Fruit fly (Drosophila melanogaster) whole organism, embryonic: ENCODE results near the gene Tnpo.

Experiments used
- B-H2 ChIP-seq: fragments of 200-800 bp; sonication (Bioruptor generic); optimal IDR thresholded peaks from 2 replicates; lab custom pipeline; 2018; ENCODE audit warnings: missing biosample characterization, mild to moderate bottlenecking, missing genetic modification characterization
- BEAF-32 ChIP-seq: fragments of 200-800 bp; sonication (Bioruptor generic); optimal IDR thresholded peaks from 3 replicates; lab custom pipeline; 2017; ENCODE audit warnings: missing biosample characterization, missing genetic modification characterization, mild to moderate bottlenecking, moderate library complexity, missing genetic modification reagents
- C15 ChIP-seq: fragments of 200-800 bp; sonication (Bioruptor generic); IDR thresholded peaks from 3 replicates; pipeline ENCODE4 v1.3.6; 2022; ENCODE audit warnings: missing biosample characterization, missing genetic modification characterization
- CG11398 ChIP-seq: fragments of 200-800 bp; sonication (Bioruptor generic); optimal IDR thresholded peaks from 2 replicates; lab custom pipeline; 2016; ENCODE audit warnings: missing biosample characterization, missing genetic modification characterization
- CG11695 ChIP-seq: fragments of 200-800 bp; sonication (Bioruptor generic); IDR thresholded peaks from 3 replicates; pipeline ENCODE4 v1.3.6; 2022; ENCODE audit warnings: missing biosample characterization, missing genetic modification characterization
- CG12391 ChIP-seq: fragments of 200-800 bp; sonication (Bioruptor generic); optimal IDR thresholded peaks from 3 replicates; lab custom pipeline; 2018; ENCODE audit warnings: missing biosample characterization, mild to moderate bottlenecking, missing genetic modification characterization, moderate library complexity
- CG13775 ChIP-seq: fragments of 200-800 bp; sonication (Bioruptor generic); optimal IDR thresholded peaks from 3 replicates; lab custom pipeline; 2017; ENCODE audit warnings: missing biosample characterization, mild to moderate bottlenecking, missing genetic modification characterization
- CG15479 ChIP-seq: fragments of 200-800 bp; sonication (Bioruptor generic); optimal IDR thresholded peaks from 3 replicates; lab custom pipeline; 2019; ENCODE audit warnings: missing biosample characterization, mild to moderate bottlenecking, missing genetic modification characterization, moderate library complexity
- CG17361 ChIP-seq: fragments of 200-800 bp; sonication (Bioruptor generic); IDR thresholded peaks from 3 replicates; pipeline ENCODE4 v1.3.6; 2022; ENCODE audit warnings: missing biosample characterization, missing genetic modification characterization
- CG2116 ChIP-seq: fragments of 200-800 bp; sonication (Bioruptor generic); optimal IDR thresholded peaks from 3 replicates; lab custom pipeline; 2018; ENCODE audit warnings: missing biosample characterization, mild to moderate bottlenecking, missing genetic modification characterization
- CG30403 ChIP-seq: fragments of 200-800 bp; sonication (Bioruptor generic); optimal IDR thresholded peaks from 3 replicates; lab custom pipeline; 2016; ENCODE audit warnings: missing biosample characterization, missing genetic modification characterization
- CG31388 ChIP-seq: fragments of 200-800 bp; sonication (Bioruptor generic); optimal IDR thresholded peaks from 2 replicates; lab custom pipeline; 2016; ENCODE audit warnings: missing biosample characterization, missing genetic modification characterization
- CG32772 ChIP-seq: fragments of 200-800 bp; sonication (Bioruptor generic); IDR thresholded peaks from 2 replicates; pipeline ENCODE4 v1.3.6; 2022; ENCODE audit warnings: missing biosample characterization, missing genetic modification characterization
- CG4424 ChIP-seq: fragments of 200-800 bp; sonication (Bioruptor generic); optimal IDR thresholded peaks from 3 replicates; lab custom pipeline; 2016; ENCODE audit warnings: missing biosample characterization, missing genetic modification characterization
- CG6175 ChIP-seq: fragments of 200-800 bp; sonication (Bioruptor generic); IDR thresholded peaks from 3 replicates; pipeline ENCODE4 v1.3.6; 2022; ENCODE audit warnings: missing biosample characterization, missing genetic modification characterization
- CG6854 ChIP-seq: fragments of 200-800 bp; sonication (Bioruptor generic); optimal IDR thresholded peaks from 3 replicates; lab custom pipeline; 2017; ENCODE audit warnings: missing biosample characterization, mild to moderate bottlenecking, missing genetic modification characterization
- CG7556 ChIP-seq: fragments of 200-800 bp; sonication (Bioruptor generic); optimal IDR thresholded peaks from 2 replicates; lab custom pipeline; 2017; ENCODE audit warnings: missing biosample characterization, mild to moderate bottlenecking, missing genetic modification characterization
- CG9932 ChIP-seq: fragments of 200-800 bp; sonication (Bioruptor generic); IDR thresholded peaks from 2 replicates; pipeline ENCODE4 v1.3.6; 2022; ENCODE audit warnings: missing biosample characterization, missing genetic modification characterization
- E2f2 ChIP-seq: fragments of 200-800 bp; sonication (Bioruptor generic); IDR thresholded peaks from 2 replicates; pipeline ENCODE4 v1.3.6; 2022; ENCODE audit warnings: missing biosample characterization, missing genetic modification characterization
- ERR ChIP-seq: fragments of 200-800 bp; sonication (Bioruptor generic); optimal IDR thresholded peaks from 2 replicates; lab custom pipeline; 2016; ENCODE audit warnings: missing biosample characterization, missing genetic modification characterization
- Hmr ChIP-seq: fragments of 200-800 bp; sonication (Bioruptor generic); optimal IDR thresholded peaks from 3 replicates; lab custom pipeline; 2017; ENCODE audit warnings: mild to moderate bottlenecking, missing biosample characterization, missing genetic modification reagents, missing genetic modification characterization
- Hr78 ChIP-seq, 2 experiments: fragments of 200-800 bp in 1 of 2; fragments of >200 bp in 1 of 2; sonication (Bioruptor generic) in 1 of 2; optimal IDR thresholded peaks; 2 replicates each; lab custom pipeline; 2017 to 2019; ENCODE audit warnings: missing biosample characterization in 2 of 2, missing genetic modification characterization in 2 of 2, mild to moderate bottlenecking in 1 of 2, moderate library complexity in 1 of 2
- Hsf ChIP-seq: fragments of 200-800 bp; sonication (Bioruptor generic); optimal IDR thresholded peaks from 3 replicates; lab custom pipeline; 2016; ENCODE audit warnings: missing biosample characterization, missing genetic modification characterization
- Lim3 ChIP-seq: fragments of 200-800 bp; sonication (Bioruptor generic); IDR thresholded peaks from 2 replicates; pipeline ENCODE4 v1.3.6; 2022; ENCODE audit warnings: missing biosample characterization, missing genetic modification characterization
- MBD-R2 ChIP-seq: fragments of 200-800 bp; sonication (Bioruptor generic); IDR thresholded peaks from 2 replicates; pipeline ENCODE4 v1.3.6; 2022; ENCODE audit warnings: missing biosample characterization, missing genetic modification characterization
- Nf-YB ChIP-seq: fragments of 200-800 bp; sonication (Bioruptor generic); optimal IDR thresholded peaks from 3 replicates; lab custom pipeline; 2019; ENCODE audit warnings: missing biosample characterization, mild to moderate bottlenecking, missing genetic modification characterization, moderate library complexity
- Rx ChIP-seq: fragments of 200-800 bp; sonication (Bioruptor generic); IDR thresholded peaks from 2 replicates; pipeline ENCODE4 v1.3.6; 2022; ENCODE audit warnings: missing biosample characterization, missing genetic modification characterization
- Six4 ChIP-seq: fragments of 200-800 bp; sonication (Bioruptor generic); optimal IDR thresholded peaks from 2 replicates; lab custom pipeline; 2016; ENCODE audit warnings: missing biosample characterization, missing genetic modification characterization
- Usf ChIP-seq: fragments of 200-800 bp; sonication (Bioruptor generic); optimal IDR thresholded peaks from 2 replicates; lab custom pipeline; 2017; ENCODE audit warnings: missing genotype, missing biosample characterization, missing genetic modification characterization
- al ChIP-seq: fragments of 200-800 bp; sonication (Bioruptor generic); IDR thresholded peaks from 2 replicates; pipeline ENCODE4 v1.3.6; 2022; ENCODE audit warnings: missing biosample characterization, missing genetic modification characterization
- amos ChIP-seq: fragments of 200-800 bp; sonication (Bioruptor generic); IDR thresholded peaks from 2 replicates; pipeline ENCODE4 v1.3.6; 2022; ENCODE audit warnings: missing biosample characterization, missing genetic modification characterization; ENCODE audit not compliant: partially characterized antibody
- croc ChIP-seq: fragments of 200-800 bp; sonication (Bioruptor generic); conservative IDR thresholded peaks from 3 replicates; pipeline ENCODE4 v1.3.6; 2022; ENCODE audit warnings: missing biosample characterization, missing genetic modification characterization
- dimm ChIP-seq: fragments of 200-800 bp; sonication (Bioruptor generic); IDR thresholded peaks from 2 replicates; pipeline ENCODE4 v1.3.6; 2022; ENCODE audit warnings: missing biosample characterization, missing genetic modification characterization
- emc ChIP-seq: fragments of 200-800 bp; sonication (Bioruptor generic); optimal IDR thresholded peaks from 2 replicates; lab custom pipeline; 2016; ENCODE audit warnings: missing biosample characterization, missing genetic modification characterization
- en ChIP-seq: fragments of 200-800 bp; sonication (Bioruptor generic); optimal IDR thresholded peaks from 2 replicates; lab custom pipeline; 2016; ENCODE audit warnings: missing biosample characterization, missing genetic modification characterization
- fru ChIP-seq: fragments of >200 bp; optimal IDR thresholded peaks from 2 replicates; lab custom pipeline; 2017
- ftz-f1 ChIP-seq: fragments of 200-800 bp; sonication (Bioruptor generic); optimal IDR thresholded peaks from 2 replicates; lab custom pipeline; 2016; ENCODE audit warnings: missing biosample characterization, missing genetic modification characterization
- gro ChIP-seq: fragments of 200-800 bp; sonication (Bioruptor generic); optimal IDR thresholded peaks from 2 replicates; lab custom pipeline; 2016; ENCODE audit warnings: missing biosample characterization, missing genetic modification characterization
- hbn ChIP-seq: fragments of 200-800 bp; sonication (Bioruptor generic); IDR thresholded peaks from 2 replicates; pipeline ENCODE4 v1.3.6; 2022; ENCODE audit warnings: missing biosample characterization, missing genetic modification characterization; ENCODE audit not compliant: partially characterized antibody
- inv ChIP-seq: fragments of 200-800 bp; sonication (Bioruptor generic); IDR thresholded peaks from 2 replicates; pipeline ENCODE4 v1.3.6; 2022; ENCODE audit warnings: missing biosample characterization, missing genetic modification characterization; ENCODE audit not compliant: partially characterized antibody
- mld ChIP-seq: fragments of 200-800 bp; sonication (Bioruptor generic); IDR thresholded peaks from 3 replicates; pipeline ENCODE4 v1.3.6; 2022; ENCODE audit warnings: missing biosample characterization, missing genetic modification characterization; ENCODE audit not compliant: partially characterized antibody
- nom ChIP-seq: fragments of 200-800 bp; sonication (Bioruptor generic); optimal IDR thresholded peaks from 2 replicates; lab custom pipeline; 2017; ENCODE audit warnings: missing biosample characterization, missing genetic modification characterization, mild to moderate bottlenecking, moderate library complexity, missing genetic modification reagents
- org-1 ChIP-seq: fragments of 200-800 bp; sonication (Bioruptor generic); optimal IDR thresholded peaks from 2 replicates; lab custom pipeline; 2017; ENCODE audit warnings: missing biosample characterization, missing genetic modification characterization
- p53 ChIP-seq: fragments of 200-800 bp; sonication (Bioruptor generic); optimal IDR thresholded peaks from 2 replicates; lab custom pipeline; 2016; ENCODE audit warnings: missing biosample characterization, missing genetic modification characterization
- pan ChIP-seq, 4 experiments: fragments of >200 bp in 3 of 4; fragments of 200-800 bp in 1 of 4; sonication (Bioruptor generic) in 1 of 4; optimal IDR thresholded peaks in 3 of 4; IDR thresholded peaks in 1 of 4; 2 replicates each; pipeline versions ENCODE4 v1.3.6 to Lab custom; 2017 to 2022; ENCODE audit warnings: missing biosample characterization in 2 of 4, missing genetic modification characterization in 2 of 4, mixed read lengths in 1 of 4
- row ChIP-seq: fragments of 200-800 bp; sonication (Bioruptor generic); IDR thresholded peaks from 3 replicates; pipeline ENCODE4 v1.3.6; 2022; ENCODE audit warnings: missing biosample characterization, missing genetic modification characterization
- scrt ChIP-seq: fragments of 200-800 bp; sonication (Bioruptor generic); optimal IDR thresholded peaks from 2 replicates; lab custom pipeline; 2018; ENCODE audit warnings: missing biosample characterization, mild to moderate bottlenecking, missing genetic modification characterization, moderate library complexity
- shn ChIP-seq: fragments of 200-800 bp; sonication (Bioruptor generic); optimal IDR thresholded peaks from 3 replicates; lab custom pipeline; 2016; ENCODE audit warnings: missing biosample characterization, missing genetic modification characterization
- sna ChIP-seq: fragments of 200-800 bp; sonication (Bioruptor generic); IDR thresholded peaks from 2 replicates; pipeline ENCODE4 v1.3.6; 2022; ENCODE audit warnings: missing biosample characterization, missing genetic modification characterization; ENCODE audit not compliant: partially characterized antibody
- stwl ChIP-seq: fragments of 200-800 bp; sonication (Bioruptor generic); optimal IDR thresholded peaks from 3 replicates; lab custom pipeline; 2018; ENCODE audit warnings: missing biosample characterization, mild to moderate bottlenecking, missing genetic modification characterization, moderate library complexity
- vvl ChIP-seq: fragments of 200-800 bp; sonication (Bioruptor generic); IDR thresholded peaks from 2 replicates; pipeline ENCODE4 v1.3.6; 2022; ENCODE audit warnings: missing biosample characterization, missing genetic modification characterization

Gene Tnpo

DNA sequence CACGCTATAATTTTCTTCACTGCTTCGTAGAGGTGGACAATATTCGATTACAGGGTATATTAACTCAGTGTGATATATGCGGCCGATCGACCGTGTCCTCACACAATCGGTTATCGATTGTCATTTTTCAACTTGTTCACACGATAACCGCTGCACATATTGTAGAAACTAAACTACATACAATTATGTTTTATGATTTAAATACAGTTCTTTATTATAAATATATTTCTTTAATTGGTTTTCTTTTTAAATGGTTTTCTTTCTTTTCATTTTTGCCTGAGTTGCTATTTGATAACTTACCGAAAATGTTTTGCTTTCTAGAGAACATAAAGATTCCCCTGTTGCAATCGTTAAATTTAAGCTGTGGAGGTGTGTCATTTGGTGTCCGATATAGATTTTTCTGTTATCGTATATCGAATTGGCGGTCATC is 19.4 kb upstream of the Tnpo start, which contains the start of the genes fmt and CG7376 (continued):
- TF ChIP-seq CG30403 (GFP tag; lab: Kevin White, UChicago) (peak; percentile 48), Hmr (GFP tag; lab: Kevin White, UChicago) (no peak), Rx (GFP tag; lab: Robert Waterston, UW) (no peak), Six4 (GFP tag; lab: Kevin White, UChicago) (no peak), en (GFP tag; lab: Kevin White, UChicago) (no peak), CG15479 (GFP tag; lab: Kevin White, UChicago) (peak; percentile 36), CG13775 (GFP tag; lab: Kevin White, UChicago) (peak; percentile 49), ftz-f1 (no peak), fru (lab: Kevin White, UChicago) (no peak), CG4424 (GFP tag; lab: Kevin White, UChicago) (no peak), Hr78 (GFP tag; optimal IDR thresholded peaks at IDR 0.05; lab: Kevin White, UChicago) (no peak), Nf-YB (GFP tag; lab: Kevin White, UChicago) (no peak), BEAF-32 (GFP tag; lab: Kevin White, UChicago) (peak; percentile 63), C15 (GFP tag; lab: Robert Waterston, UW) (no peak), mld (GFP tag; lab: Robert Waterston, UW) (peak; percentile 61; the same call in 2 of the 3 replicates), CG7556 (no peak), vvl (no peak), pan (optimal IDR thresholded peaks at IDR 0.05; lab: Kevin White, UChicago) (no peak), pan (GFP tag; optimal IDR thresholded peaks at IDR 0.05 in 1 of 2, IDR thresholded peaks at IDR 0.05 in 1 of 2) (no peak), CG11695 (no peak), Hsf (peak; percentile 20), row (GFP tag; lab: Robert Waterston, UW) (peak; percentile 89), CG9932 (GFP tag; lab: Robert Waterston, UW) (no peak), p53 (GFP tag; lab: Kevin White, UChicago) (no peak), gro (no peak), CG31388 (GFP tag; lab: Kevin White, UChicago) (no peak), dimm (no peak), scrt (GFP tag; lab: Kevin White, UChicago) (no peak), nom (GFP tag; lab: Kevin White, UChicago) (no peak), croc (GFP tag; lab: Robert Waterston, UW) (no peak), E2f2 (GFP tag; lab: Robert Waterston, UW) (peak; percentile 65), emc (GFP tag; lab: Kevin White, UChicago) (no peak), CG12391 (tag; lab: Kevin White, UChicago) (peak; percentile 68), Usf (GFP tag; lab: Kevin White, UChicago) (no peak), stwl (peak; percentile 86), MBD-R2 (peak; percentile 46; the same call in 1 of the 2 replicates), al (GFP tag; lab: Robert Waterston, UW) (no peak), shn (no peak), sna (GFP tag; lab: Robert Waterston, UW) (peak; percentile 75), amos (peak; percentile 63), CG32772 (GFP tag; lab: Robert Waterston, UW) (no peak), B-H2 (GFP tag; lab: Kevin White, UChicago) (peak; percentile 43), ERR (GFP tag; lab: Kevin White, UChicago) (no peak), hbn (GFP tag; lab: Robert Waterston, UW) (peak; percentile 40; the same call in 1 of the 2 replicates), inv (peak; percentile 66), CG6175 (no peak), CG11398 (GFP tag; lab: Kevin White, UChicago) (no peak), CG17361 (GFP tag; lab: Robert Waterston, UW) (no peak), Lim3 (no peak), org-1 (GFP tag; lab: Kevin White, UChicago) (no peak), CG2116 (GFP tag; lab: Kevin White, UChicago) (peak; percentile 93), CG6854 (no peak)
